Fruit fly (Drosophila melanogaster): Measurements from ENCODE around the gene Plp.

The Plp gene

dm6 chr3L:15104849-15105555 lies 10.5 kb upstream of the Plp start (continued):
- TF ChIP-seq gem (tag; optimal IDR thresholded peaks at IDR 0.05): peak; percentile 71
- TF ChIP-seq CG13775 (GFP tag; optimal IDR thresholded peaks at IDR 0.05): peak; percentile 53
- TF ChIP-seq CG7372 (GFP tag; IDR thresholded peaks at IDR 0.05): peak; percentile 43; the same call in 1 of the 2 replicates
- TF ChIP-seq Dfd (GFP tag; optimal IDR thresholded peaks at IDR 0.05): no peak
- TF ChIP-seq Dp (GFP tag; optimal IDR thresholded peaks at IDR 0.05): no peak
- TF ChIP-seq pros (GFP tag; optimal IDR thresholded peaks at IDR 0.05): no peak
- TF ChIP-seq Bgb (GFP tag; IDR thresholded peaks at IDR 0.05; ENCODE audit: partially characterized antibody): no peak
- no peak for TF ChIP-seq wdn (GFP tag; IDR thresholded peaks at IDR 0.05)
- TF ChIP-seq Nf-YA (GFP tag; IDR thresholded peaks at IDR 0.05): no peak
- no peak for TF ChIP-seq CG12769 (tag; optimal IDR thresholded peaks at IDR 0.05)
- peak; percentile 30; the same call in 1 of the 3 replicates for TF ChIP-seq CG14050 (GFP tag; IDR thresholded peaks at IDR 0.05)
- no peak; the same call in 1 of the 2 replicates for TF ChIP-seq CG4730 (GFP tag; IDR thresholded peaks at IDR 0.05)
- peak; percentile 75 for TF ChIP-seq dysf (GFP tag; IDR thresholded peaks at IDR 0.05)
- TF ChIP-seq CG11093 (GFP tag; IDR thresholded peaks at IDR 0.05): peak; percentile 65; the same call in 1 of the 3 replicates
- 0 out of 3 replicates have a peak, but pooled peaks have one; percentile 16 for TF ChIP-seq H15 (GFP tag; IDR thresholded peaks at IDR 0.05)
- TF ChIP-seq CG3995 (GFP tag; optimal IDR thresholded peaks at IDR 0.05): no peak
- TF ChIP-seq zf30C (GFP tag; optimal IDR thresholded peaks at IDR 0.05): no peak
- peak; percentile 60 for TF ChIP-seq PHDP (tag; optimal IDR thresholded peaks at IDR 0.05)
- peak; percentile 35 for TF ChIP-seq Aef1 (GFP tag; IDR thresholded peaks at IDR 0.05)
- TF ChIP-seq gsb-n (tag; optimal IDR thresholded peaks at IDR 0.05): no peak
- peak; percentile 17 for TF ChIP-seq CG18011 (GFP tag; optimal IDR thresholded peaks at IDR 0.05)
- peak; percentile 51 for TF ChIP-seq HHEX (GFP tag; optimal IDR thresholded peaks at IDR 0.05)
- TF ChIP-seq rib (GFP tag; IDR thresholded peaks at IDR 0.05): peak; percentile 27; the same call in 1 of the 2 replicates
- peak; percentile 57 to 78 for TF ChIP-seq dpn (GFP tag; optimal IDR thresholded peaks at IDR 0.05)
- TF ChIP-seq CG16815 (GFP tag; optimal IDR thresholded peaks at IDR 0.05): peak; percentile 13
- peak; percentile 56 for TF ChIP-seq CG2712 (tag; optimal IDR thresholded peaks at IDR 0.05)
- TF ChIP-seq CG13424 (tag; optimal IDR thresholded peaks at IDR 0.05): peak; percentile 70
- TF ChIP-seq grau (tag; optimal IDR thresholded peaks at IDR 0.05): peak; percentile 66
- TF ChIP-seq so (GFP tag; IDR thresholded peaks at IDR 0.05): no peak
- no peak for TF ChIP-seq CG2129 (GFP tag; IDR thresholded peaks at IDR 0.05; ENCODE audit: partially characterized antibody)
- peak; percentile 44 for TF ChIP-seq fd3F (GFP tag; optimal IDR thresholded peaks at IDR 0.05)
- TF ChIP-seq z (GFP tag; IDR thresholded peaks at IDR 0.05): no peak
- no peak for TF ChIP-seq ato (GFP tag; IDR thresholded peaks at IDR 0.05; ENCODE audit: partially characterized antibody)
- TF ChIP-seq chif (GFP tag; optimal IDR thresholded peaks at IDR 0.05): peak; percentile 20 to 44
- peak; percentile 49 for TF ChIP-seq CG8944 (GFP tag; optimal IDR thresholded peaks at IDR 0.05)
- TF ChIP-seq kay (GFP tag; optimal IDR thresholded peaks at IDR 0.05): no peak
- TF ChIP-seq Atf-2 (GFP tag; optimal IDR thresholded peaks at IDR 0.05): peak; percentile 50
- peak; percentile 27 for TF ChIP-seq BtbVII (GFP tag; optimal IDR thresholded peaks at IDR 0.05)
- no peak for TF ChIP-seq CG42726 (GFP tag; IDR thresholded peaks at IDR 0.05; ENCODE audit: partially characterized antibody)
- peak; percentile 68 for TF ChIP-seq fu2 (GFP tag; optimal IDR thresholded peaks at IDR 0.05)
- peak; percentile 23 for TF ChIP-seq NC2β (GFP tag; optimal IDR thresholded peaks at IDR 0.05)
- no peak for TF ChIP-seq Awh (GFP tag; IDR thresholded peaks at IDR 0.05)
- TF ChIP-seq Dref (GFP tag; IDR thresholded peaks at IDR 0.05): no peak
- peak; percentile 14; the same call in 1 of the 3 replicates for TF ChIP-seq CG7357 (GFP tag; IDR thresholded peaks at IDR 0.05)
- no peak for TF ChIP-seq CG11696 (GFP tag; IDR thresholded peaks at IDR 0.05)
- peak; percentile 58; the same call in 2 of the 4 replicates for TF ChIP-seq Gug (GFP tag; IDR thresholded peaks at IDR 0.05)
- TF ChIP-seq ems (GFP tag; optimal IDR thresholded peaks at IDR 0.05): peak; percentile 9
- TF ChIP-seq Xrp1 (GFP tag; IDR thresholded peaks at IDR 0.05): peak; percentile 48
- TF ChIP-seq Myb (GFP tag; optimal IDR thresholded peaks at IDR 0.05): peak; percentile 36
- no peak for TF ChIP-seq Neu2 (GFP tag; optimal IDR thresholded peaks at IDR 0.05; ENCODE audit: borderline replicate concordance)

Data from whole organism, embryonic.